Worm (Caenorhabditis elegans) whole organism, young adult: ENCODE results near the gene Y46G5A.7.

Source experiments
- B0035.1 ChIP-seq: sonication (generic microtip); optimal IDR thresholded peaks from 2 replicates; lab custom pipeline; 2016; ENCODE audit warnings: missing genetic modification characterization, mild to moderate bottlenecking, missing compliant biosample characterization, missing genotype, missing genetic modification reagents
- F49E8.2 ChIP-seq: sonication (generic microtip); optimal IDR thresholded peaks from 3 replicates; lab custom pipeline; 2017; ENCODE audit warnings: missing genetic modification characterization, mild to moderate bottlenecking, missing compliant biosample characterization, antibody characterized with exemption, moderate library complexity; ENCODE audit not compliant: insufficient read depth
- F55B11.4 ChIP-seq: sonication (generic microtip); optimal IDR thresholded peaks from 2 replicates; lab custom pipeline; 2016; ENCODE audit warnings: missing compliant biosample characterization, missing genetic modification characterization, borderline replicate concordance; ENCODE audit not compliant: insufficient read depth
- F57C9.4 ChIP-seq: sonication (generic microtip); optimal IDR thresholded peaks from 2 replicates; lab custom pipeline; 2017; ENCODE audit warnings: mild to moderate bottlenecking, missing genetic modification characterization, missing compliant biosample characterization
- K11D2.4 ChIP-seq: fragments of 200-800 bp; sonication (Bioruptor generic); IDR thresholded peaks from 2 replicates; pipeline ENCODE4 v1.3.6; 2022; ENCODE audit warnings: missing genetic modification reagents, missing genetic modification characterization, missing compliant biosample characterization
- T26A5.8 ChIP-seq: sonication (generic microtip); optimal IDR thresholded peaks from 2 replicates; lab custom pipeline; 2016; ENCODE audit warnings: missing genetic modification characterization, missing compliant biosample characterization
- Y95B8A.8 ChIP-seq: fragments of 200-800 bp; sonication (Bioruptor generic); IDR thresholded peaks from 2 replicates; pipeline ENCODE4 v1.3.6; 2022; ENCODE audit warnings: missing genetic modification reagents, missing genetic modification characterization, missing compliant biosample characterization
- ZK185.1 ChIP-seq: sonication (generic microtip); optimal IDR thresholded peaks from 2 replicates; lab custom pipeline; 2016; ENCODE audit warnings: mild to moderate bottlenecking, missing genetic modification characterization, missing compliant biosample characterization; ENCODE audit not compliant: poor library complexity, severe bottlenecking
- aptf-2 ChIP-seq: fragments of 200-800 bp; sonication (Bioruptor generic); conservative IDR thresholded peaks from 2 replicates; pipeline ENCODE4 v1.3.6; 2022; ENCODE audit warnings: missing genetic modification reagents, missing genetic modification characterization, missing compliant biosample characterization
- athp-1 ChIP-seq: sonication (generic microtip); optimal IDR thresholded peaks from 2 replicates; lab custom pipeline; 2017; ENCODE audit warnings: mild to moderate bottlenecking, missing genetic modification characterization, missing compliant biosample characterization
- attf-3 ChIP-seq: fragments of 200-800 bp; sonication (Bioruptor generic); conservative IDR thresholded peaks from 2 replicates; pipeline ENCODE4 v1.3.6; 2022; ENCODE audit warnings: missing genetic modification reagents, missing genetic modification characterization, missing compliant biosample characterization
- bed-1 ChIP-seq: fragments of 200-800 bp; sonication (Bioruptor generic); IDR thresholded peaks from 2 replicates; pipeline ENCODE4 v1.3.6; 2022; ENCODE audit warnings: missing genetic modification reagents, missing genetic modification characterization, missing compliant biosample characterization
- cebp-1 ChIP-seq, 2 experiments: fragments of 200-800 bp in 1 of 2; sonication (Bioruptor generic) in 1 of 2; sonication (generic microtip) in 1 of 2; IDR thresholded peaks in 1 of 2; optimal IDR thresholded peaks in 1 of 2; 2 replicates each; pipeline versions ENCODE4 v1.3.6 to Lab custom; 2017 to 2022; ENCODE audit warnings: missing compliant biosample characterization in 2 of 2, missing genetic modification characterization in 2 of 2, mild to moderate bottlenecking in 1 of 2, missing genetic modification reagents in 1 of 2, moderate library complexity in 1 of 2
- ceh-58 ChIP-seq: fragments of 200-800 bp; sonication (Bioruptor generic); IDR thresholded peaks from 2 replicates; pipeline ENCODE4 v1.3.6; 2022; ENCODE audit warnings: missing genetic modification characterization, missing compliant biosample characterization
- ceh-79 ChIP-seq: sonication (generic microtip); optimal IDR thresholded peaks from 2 replicates; lab custom pipeline; 2017; ENCODE audit warnings: mild to moderate bottlenecking, missing genetic modification characterization, missing compliant biosample characterization
- die-1 ChIP-seq: sonication (generic microtip); optimal IDR thresholded peaks from 2 replicates; lab custom pipeline; 2016; ENCODE audit warnings: missing genotype, mild to moderate bottlenecking, missing genetic modification characterization, missing compliant biosample characterization
- dpl-1 ChIP-seq: fragments of 150-350 bp; optimal IDR thresholded peaks from 2 replicates; lab custom pipeline; 2014; ENCODE audit warnings: missing biosample characterization, missing genetic modification reagents, missing genetic modification characterization
- efl-1 ChIP-seq: fragments of 150-350 bp; optimal IDR thresholded peaks from 2 replicates; lab custom pipeline; 2014; ENCODE audit warnings: missing biosample characterization, missing genetic modification reagents, missing genetic modification characterization
- egl-18 ChIP-seq: fragments of 200-800 bp; sonication (Bioruptor generic); IDR thresholded peaks from 2 replicates; pipeline ENCODE4 v1.3.6; 2022; ENCODE audit warnings: missing genetic modification reagents, missing genetic modification characterization, missing compliant biosample characterization
- egl-44 ChIP-seq: fragments of 200-800 bp; sonication (Bioruptor generic); IDR thresholded peaks from 2 replicates; pipeline ENCODE4 v1.3.6; 2022; ENCODE audit warnings: missing genetic modification reagents, missing genetic modification characterization, missing compliant biosample characterization
- egrh-3 ChIP-seq: fragments of 200-800 bp; sonication (Bioruptor generic); IDR thresholded peaks from 2 replicates; pipeline ENCODE4 v1.3.6; 2022; ENCODE audit warnings: missing genetic modification reagents, missing genetic modification characterization, missing compliant biosample characterization
- hlh-26 ChIP-seq: fragments of 200-800 bp; sonication (Bioruptor generic); conservative IDR thresholded peaks from 2 replicates; pipeline ENCODE4 v1.3.6; 2022; ENCODE audit warnings: missing genetic modification reagents, missing genetic modification characterization, missing compliant biosample characterization
- hmg-1.2 ChIP-seq: fragments of 200-800 bp; sonication (Bioruptor generic); IDR thresholded peaks from 2 replicates; pipeline ENCODE4 v1.3.6; 2022; ENCODE audit warnings: missing genetic modification reagents, missing genetic modification characterization, missing compliant biosample characterization
- hsf-1 ChIP-seq: fragments of 200-800 bp; sonication (Bioruptor generic); IDR thresholded peaks from 2 replicates; pipeline ENCODE4 v1.3.6; 2022; ENCODE audit warnings: missing genetic modification reagents, missing genetic modification characterization, missing compliant biosample characterization
- let-526 ChIP-seq: fragments of 200-800 bp; sonication (Bioruptor generic); IDR thresholded peaks from 2 replicates; pipeline ENCODE4 v1.3.6; 2022; ENCODE audit warnings: missing genetic modification reagents, missing genetic modification characterization, missing compliant biosample characterization
- lin-26 ChIP-seq: fragments of 200-800 bp; sonication (Bioruptor generic); IDR thresholded peaks from 2 replicates; pipeline ENCODE4 v1.3.6; 2022; ENCODE audit warnings: missing genetic modification reagents, missing genetic modification characterization, missing compliant biosample characterization
- lin-35 ChIP-seq, 3 experiments: fragments of 150-350 bp in 2 of 3; sonication (generic microtip) in 1 of 3; optimal IDR thresholded peaks; 2 replicates each; lab custom pipeline; 2014 to 2018; ENCODE audit warnings: missing biosample characterization in 3 of 3, missing genetic modification characterization in 3 of 3, missing genetic modification reagents in 3 of 3
- lin-40 ChIP-seq: sonication (generic microtip); optimal IDR thresholded peaks from 2 replicates; lab custom pipeline; 2016; ENCODE audit warnings: missing genetic modification characterization, mild to moderate bottlenecking, missing compliant biosample characterization, missing genotype, missing genetic modification reagents
- lir-1 ChIP-seq: fragments of 200-800 bp; sonication (Bioruptor generic); conservative IDR thresholded peaks from 2 replicates; pipeline ENCODE4 v1.3.6; 2022; ENCODE audit warnings: missing genetic modification reagents, missing genetic modification characterization, missing compliant biosample characterization
- lsy-27 ChIP-seq: sonication (generic microtip); optimal IDR thresholded peaks from 2 replicates; lab custom pipeline; 2017; ENCODE audit warnings: missing genetic modification characterization, mild to moderate bottlenecking, missing compliant biosample characterization, antibody characterized with exemption, missing genotype, borderline replicate concordance; ENCODE audit not compliant: insufficient read depth
- madf-10 ChIP-seq: sonication (generic microtip); optimal IDR thresholded peaks from 2 replicates; lab custom pipeline; 2016; ENCODE audit warnings: mild to moderate bottlenecking, missing genetic modification characterization, missing compliant biosample characterization
- mel-28 ChIP-seq: sonication (generic microtip); optimal IDR thresholded peaks from 2 replicates; lab custom pipeline; 2016; ENCODE audit warnings: borderline replicate concordance, mild to moderate bottlenecking, missing genetic modification characterization, missing compliant biosample characterization
- mxl-1 ChIP-seq: sonication (generic microtip); optimal IDR thresholded peaks from 2 replicates; lab custom pipeline; 2016; ENCODE audit warnings: missing genetic modification characterization, missing compliant biosample characterization
- nhr-179 ChIP-seq: sonication (generic microtip); optimal IDR thresholded peaks from 2 replicates; lab custom pipeline; 2016; ENCODE audit warnings: mild to moderate bottlenecking, missing genetic modification characterization, missing compliant biosample characterization
- nhr-27 ChIP-seq: fragments of 200-800 bp; sonication (Bioruptor generic); optimal IDR thresholded peaks from 2 replicates; lab custom pipeline; 2018; ENCODE audit warnings: mild to moderate bottlenecking, missing genetic modification characterization, moderate library complexity, missing compliant biosample characterization
- nhr-80 ChIP-seq: sonication (generic microtip); optimal IDR thresholded peaks from 2 replicates; lab custom pipeline; 2016; ENCODE audit warnings: missing genetic modification characterization, missing compliant biosample characterization
- rcor-1 ChIP-seq: fragments of 200-800 bp; sonication (Bioruptor generic); IDR thresholded peaks from 2 replicates; pipeline ENCODE4 v1.3.6; 2022; ENCODE audit warnings: missing genetic modification reagents, missing genetic modification characterization, missing compliant biosample characterization
- sdz-38 ChIP-seq: sonication (generic microtip); optimal IDR thresholded peaks from 2 replicates; lab custom pipeline; 2016; ENCODE audit warnings: missing genotype, missing genetic modification characterization, missing compliant biosample characterization
- snpc-3.4 ChIP-seq: sonication (generic microtip); optimal IDR thresholded peaks from 2 replicates; lab custom pipeline; 2017; ENCODE audit warnings: missing genetic modification characterization, mild to moderate bottlenecking, missing compliant biosample characterization, antibody characterized with exemption, moderate library complexity, missing genotype, missing genetic modification reagents
- somi-1 ChIP-seq: fragments of 200-800 bp; sonication (Bioruptor generic); optimal IDR thresholded peaks from 2 replicates; lab custom pipeline; 2018; ENCODE audit warnings: mild to moderate bottlenecking, missing genetic modification characterization, missing compliant biosample characterization
- tbp1 ChIP-seq: fragments of 200-800 bp; sonication (Bioruptor generic); optimal IDR thresholded peaks from 2 replicates; lab custom pipeline; 2018; ENCODE audit warnings: mild to moderate bottlenecking, missing genetic modification characterization, missing compliant biosample characterization
- tbx-9 ChIP-seq: sonication (generic microtip); optimal IDR thresholded peaks from 2 replicates; lab custom pipeline; 2016; ENCODE audit warnings: borderline replicate concordance, missing genetic modification characterization, inconsistent platforms, missing compliant biosample characterization
- unc-62 ChIP-seq: fragments of 150-350 bp; optimal IDR thresholded peaks from 2 replicates; lab custom pipeline; 2014; ENCODE audit warnings: missing biosample characterization, missing genetic modification reagents, missing genetic modification characterization
- xnd-1 ChIP-seq: sonication (generic microtip); optimal IDR thresholded peaks from 2 replicates; lab custom pipeline; 2016; ENCODE audit warnings: missing genotype, missing genetic modification reagents, missing genetic modification characterization, missing compliant biosample characterization
- zim-3 ChIP-seq: sonication (generic microtip); optimal IDR thresholded peaks from 2 replicates; lab custom pipeline; 2017; ENCODE audit warnings: mild to moderate bottlenecking, missing genetic modification characterization, moderate library complexity, missing compliant biosample characterization
- ztf-26 ChIP-seq: sonication (generic microtip); optimal IDR thresholded peaks from 2 replicates; lab custom pipeline; 2017; ENCODE audit warnings: missing genetic modification characterization, missing compliant biosample characterization
- ztf-28 ChIP-seq: fragments of 200-800 bp; sonication (Bioruptor generic); IDR thresholded peaks from 2 replicates; pipeline ENCODE4 v1.3.6; 2022; ENCODE audit warnings: missing genetic modification reagents, missing genetic modification characterization, missing compliant biosample characterization
- ztf-6 ChIP-seq: fragments of 200-800 bp; sonication (Bioruptor generic); IDR thresholded peaks from 2 replicates; pipeline ENCODE4 v1.3.6; 2022; ENCODE audit warnings: missing genetic modification reagents, missing genetic modification characterization, missing compliant biosample characterization

Y46G5A.7 gene

ce11 chrII:12739306-12739705 lies 16.8 kb downstream of the Y46G5A.7 start (continued):
- no peak for TF ChIP-seq egl-44 (GFP tag; lab: Robert Waterston, UW)
- TF ChIP-seq die-1 (tag; lab: Kevin White, UChicago), result no peak
- TF ChIP-seq T26A5.8 (tag; lab: Kevin White, UChicago), result no peak
- no peak for TF ChIP-seq sdz-38 (tag; lab: Kevin White, UChicago)
- TF ChIP-seq egrh-3, result no peak
- TF ChIP-seq ztf-6 (GFP tag; lab: Robert Waterston, UW), result no peak
- no peak for TF ChIP-seq ztf-28
- TF ChIP-seq K11D2.4 (GFP tag; lab: Robert Waterston, UW), result no peak
- no peak for TF ChIP-seq hlh-26 (GFP tag; lab: Robert Waterston, UW)
- TF ChIP-seq rcor-1 (GFP tag; lab: Robert Waterston, UW), result peak; percentile 78
- peak; percentile 93 for TF ChIP-seq snpc-3.4 (tag; lab: Kevin White, UChicago)
- no peak for TF ChIP-seq nhr-179
- TF ChIP-seq tbx-9 (tag; lab: Kevin White, UChicago), result no peak
- TF ChIP-seq zim-3 (tag; lab: Kevin White, UChicago), result no peak
- TF ChIP-seq nhr-80 (tag; lab: Kevin White, UChicago), result no peak
- no peak for TF ChIP-seq F57C9.4 (tag; lab: Kevin White, UChicago)
- TF ChIP-seq dpl-1 (GFP tag; lab: Kevin White, UChicago), result peak; percentile 93
- no peak for TF ChIP-seq lin-40 (tag; lab: Kevin White, UChicago)
- TF ChIP-seq bed-1, result no peak
- TF ChIP-seq nhr-27 (tag; lab: Kevin White, UChicago), result no peak
- peak; percentile 94 for TF ChIP-seq xnd-1 (tag; lab: Kevin White, UChicago)
- TF ChIP-seq F55B11.4 (tag; lab: Kevin White, UChicago), result no peak
- TF ChIP-seq mxl-1 (tag; lab: Kevin White, UChicago), result no peak
- no peak for TF ChIP-seq lin-26 (GFP tag; lab: Robert Waterston, UW)
- no peak for TF ChIP-seq madf-10 (tag; lab: Kevin White, UChicago)
- TF ChIP-seq aptf-2 (GFP tag; lab: Robert Waterston, UW), result 0 out of 2 replicates have a peak, but pooled peaks have one; percentile 50
- TF ChIP-seq lsy-27 (tag; lab: Kevin White, UChicago), result no peak
- no peak for TF ChIP-seq ceh-79 (tag; lab: Kevin White, UChicago)
- peak; percentile 76 for TF ChIP-seq F49E8.2 (tag; lab: Kevin White, UChicago)
- peak; percentile 98 for TF ChIP-seq efl-1
- no peak for TF ChIP-seq ceh-58 (GFP tag; lab: Robert Waterston, UW)
- peak; percentile 56; the same call in 1 of the 2 replicates for TF ChIP-seq hmg-1.2 (GFP tag; lab: Robert Waterston, UW)
- TF ChIP-seq cebp-1 (GFP tag; IDR thresholded peaks at IDR 0.05; lab: Robert Waterston, UW), result no peak
- TF ChIP-seq cebp-1 (tag; optimal IDR thresholded peaks at IDR 0.05; lab: Kevin White, UChicago), result no peak
- TF ChIP-seq ZK185.1, result no peak
- TF ChIP-seq attf-3, result peak; percentile 59
- peak in 2 of 3 experiments; percentile 12 to 66 for TF ChIP-seq lin-35 (GFP tag; optimal IDR thresholded peaks at IDR 0.05; lab: Kevin White, UChicago)
- TF ChIP-seq let-526 (GFP tag; lab: Robert Waterston, UW), result no peak
- no peak for TF ChIP-seq B0035.1 (tag; lab: Kevin White, UChicago)
- no peak for TF ChIP-seq mel-28
- TF ChIP-seq ztf-26 (tag; lab: Kevin White, UChicago), result no peak
- TF ChIP-seq Y95B8A.8, result peak; percentile 91
- no peak for TF ChIP-seq unc-62 (GFP tag; lab: Kevin White, UChicago)
- 0 out of 2 replicates have a peak, but pooled peaks have one; percentile 49 for TF ChIP-seq lir-1 (GFP tag; lab: Robert Waterston, UW)
- TF ChIP-seq athp-1 (tag; lab: Kevin White, UChicago), result peak; percentile 68
- TF ChIP-seq egl-18 (GFP tag; lab: Robert Waterston, UW), result no peak
- peak; percentile 97 for TF ChIP-seq hsf-1 (GFP tag; lab: Robert Waterston, UW)
- TF ChIP-seq somi-1 (GFP tag; lab: Kevin White, UChicago), result no peak
- peak; percentile 58 for TF ChIP-seq tbp1 (GFP tag; lab: Kevin White, UChicago)
